Worm (Caenorhabditis elegans) whole organism, young adult: ENCODE measurements around the gene Y41E3.19.

Experiments
- C06A6.2 ChIP-seq: fragments of 200-800 bp; sonication (Bioruptor generic); conservative IDR thresholded peaks from 2 replicates; pipeline ENCODE4 v1.3.6; 2022; ENCODE audit warnings: missing genetic modification characterization, missing compliant biosample characterization
- F37B4.10 ChIP-seq: fragments of 200-800 bp; sonication (Bioruptor generic); IDR thresholded peaks from 2 replicates; pipeline ENCODE4 v1.3.6; 2022; ENCODE audit warnings: missing genetic modification characterization, missing compliant biosample characterization
- F57C9.4 ChIP-seq: sonication (generic microtip); optimal IDR thresholded peaks from 2 replicates; lab custom pipeline; 2017; ENCODE audit warnings: mild to moderate bottlenecking, missing genetic modification characterization, missing compliant biosample characterization
- Y79H2A.3 ChIP-seq: fragments of 200-800 bp; sonication (Bioruptor generic); conservative IDR thresholded peaks from 2 replicates; pipeline ENCODE4 v1.3.6; 2022; ENCODE audit warnings: missing genetic modification reagents, missing genetic modification characterization, missing compliant biosample characterization
- ZK185.1 ChIP-seq: sonication (generic microtip); optimal IDR thresholded peaks from 2 replicates; lab custom pipeline; 2016; ENCODE audit warnings: mild to moderate bottlenecking, missing genetic modification characterization, missing compliant biosample characterization; ENCODE audit not compliant: poor library complexity, severe bottlenecking
- ama-1 ChIP-seq, 3 experiments: fragments of 150-350 bp in 1 of 3; sonication (generic microtip) in 2 of 3; optimal IDR thresholded peaks; 2 replicates each; lab custom pipeline; 2014 to 2018; ENCODE audit warnings: missing biosample characterization in 2 of 3, missing genetic modification characterization in 2 of 3, missing genetic modification reagents in 2 of 3
- attf-5 ChIP-seq: fragments of 200-800 bp; sonication (Bioruptor generic); optimal IDR thresholded peaks from 2 replicates; lab custom pipeline; 2018; ENCODE audit warnings: mild to moderate bottlenecking, missing genetic modification characterization, missing compliant biosample characterization
- cebp-2 ChIP-seq: fragments of 200-800 bp; sonication (Bioruptor generic); IDR thresholded peaks from 2 replicates; pipeline ENCODE4 v1.3.6; 2022; ENCODE audit warnings: missing genetic modification characterization, missing compliant biosample characterization
- ceh-100 ChIP-seq: fragments of 200-800 bp; sonication (Bioruptor generic); IDR thresholded peaks from 2 replicates; pipeline ENCODE4 v1.3.6; 2022; ENCODE audit warnings: missing genetic modification reagents, missing genetic modification characterization, missing compliant biosample characterization
- ceh-91 ChIP-seq: fragments of 200-800 bp; sonication (Bioruptor generic); IDR thresholded peaks from 2 replicates; pipeline ENCODE4 v1.3.6; 2022; ENCODE audit warnings: missing genetic modification reagents, missing genetic modification characterization, missing compliant biosample characterization
- chd-7 ChIP-seq: sonication (generic microtip); optimal IDR thresholded peaks from 2 replicates; lab custom pipeline; 2016; ENCODE audit warnings: mild to moderate bottlenecking, missing genetic modification characterization, moderate library complexity, missing compliant biosample characterization
- dox-1 ChIP-seq: fragments of 200-800 bp; sonication (Bioruptor generic); IDR thresholded peaks from 2 replicates; pipeline ENCODE4 v1.3.6; 2022; ENCODE audit warnings: missing genetic modification reagents, missing genetic modification characterization, missing compliant biosample characterization
- dpl-1 ChIP-seq: fragments of 150-350 bp; optimal IDR thresholded peaks from 2 replicates; lab custom pipeline; 2014; ENCODE audit warnings: missing biosample characterization, missing genetic modification reagents, missing genetic modification characterization
- egl-18 ChIP-seq: fragments of 200-800 bp; sonication (Bioruptor generic); IDR thresholded peaks from 2 replicates; pipeline ENCODE4 v1.3.6; 2022; ENCODE audit warnings: missing genetic modification reagents, missing genetic modification characterization, missing compliant biosample characterization
- egl-44 ChIP-seq: fragments of 200-800 bp; sonication (Bioruptor generic); IDR thresholded peaks from 2 replicates; pipeline ENCODE4 v1.3.6; 2022; ENCODE audit warnings: missing genetic modification reagents, missing genetic modification characterization, missing compliant biosample characterization
- ekl-4 ChIP-seq: fragments of 200-800 bp; sonication (Bioruptor generic); IDR thresholded peaks from 2 replicates; pipeline ENCODE4 v1.3.6; 2022; ENCODE audit warnings: missing genetic modification reagents, missing genetic modification characterization, missing compliant biosample characterization
- ets-4 ChIP-seq: fragments of 200-800 bp; sonication (Bioruptor generic); optimal IDR thresholded peaks from 2 replicates; lab custom pipeline; 2018; ENCODE audit warnings: mild to moderate bottlenecking, missing genetic modification characterization, missing compliant biosample characterization
- let-607 ChIP-seq, 2 experiments: fragments of 200-800 bp in 1 of 2; sonication (Bioruptor generic) in 1 of 2; sonication (generic microtip) in 1 of 2; optimal IDR thresholded peaks; 2 replicates each; lab custom pipeline; 2016 to 2018; ENCODE audit warnings: mild to moderate bottlenecking in 2 of 2, missing compliant biosample characterization in 2 of 2, missing genetic modification characterization in 2 of 2, moderate library complexity in 2 of 2, missing genotype in 1 of 2
- lin-26 ChIP-seq: fragments of 200-800 bp; sonication (Bioruptor generic); IDR thresholded peaks from 2 replicates; pipeline ENCODE4 v1.3.6; 2022; ENCODE audit warnings: missing genetic modification reagents, missing genetic modification characterization, missing compliant biosample characterization
- lsl-1 ChIP-seq: fragments of 200-800 bp; sonication (Bioruptor generic); optimal IDR thresholded peaks from 2 replicates; lab custom pipeline; 2018; ENCODE audit warnings: mild to moderate bottlenecking, missing genetic modification characterization, moderate library complexity, missing compliant biosample characterization
- lsy-27 ChIP-seq: sonication (generic microtip); optimal IDR thresholded peaks from 2 replicates; lab custom pipeline; 2017; ENCODE audit warnings: missing genetic modification characterization, mild to moderate bottlenecking, missing compliant biosample characterization, antibody characterized with exemption, missing genotype, borderline replicate concordance; ENCODE audit not compliant: insufficient read depth
- madf-3 ChIP-seq: fragments of 200-800 bp; sonication (Bioruptor generic); IDR thresholded peaks from 2 replicates; pipeline ENCODE4 v1.3.6; 2022; ENCODE audit warnings: missing genetic modification reagents, missing genetic modification characterization, missing compliant biosample characterization
- nfyb-1 ChIP-seq: fragments of 200-800 bp; sonication (Bioruptor generic); IDR thresholded peaks from 2 replicates; pipeline ENCODE4 v1.3.6; 2022; ENCODE audit warnings: missing genetic modification reagents, missing genetic modification characterization, missing compliant biosample characterization
- pbrm-1 ChIP-seq: fragments of 200-800 bp; sonication (Bioruptor generic); IDR thresholded peaks from 2 replicates; pipeline ENCODE4 v1.3.6; 2022; ENCODE audit warnings: missing genetic modification reagents, missing genetic modification characterization, missing compliant biosample characterization
- rec-8 ChIP-seq, 2 experiments: sonication (generic microtip); optimal IDR thresholded peaks; 2 replicates each; lab custom pipeline; 2016; ENCODE audit warnings: mild to moderate bottlenecking in 2 of 2, missing genetic modification characterization in 2 of 2, missing genetic modification reagents in 2 of 2, missing genotype in 2 of 2, missing biosample characterization in 1 of 2, missing compliant biosample characterization in 1 of 2, moderate library complexity in 1 of 2
- sdz-38 ChIP-seq: sonication (generic microtip); optimal IDR thresholded peaks from 2 replicates; lab custom pipeline; 2016; ENCODE audit warnings: missing genotype, missing genetic modification characterization, missing compliant biosample characterization
- somi-1 ChIP-seq: fragments of 200-800 bp; sonication (Bioruptor generic); optimal IDR thresholded peaks from 2 replicates; lab custom pipeline; 2018; ENCODE audit warnings: mild to moderate bottlenecking, missing genetic modification characterization, missing compliant biosample characterization
- tbp1 ChIP-seq: fragments of 200-800 bp; sonication (Bioruptor generic); optimal IDR thresholded peaks from 2 replicates; lab custom pipeline; 2018; ENCODE audit warnings: mild to moderate bottlenecking, missing genetic modification characterization, missing compliant biosample characterization
- zfh-2 ChIP-seq: fragments of 200-800 bp; sonication (Bioruptor generic); conservative IDR thresholded peaks from 2 replicates; pipeline ENCODE4 v1.3.6; 2022; ENCODE audit warnings: missing genetic modification reagents, missing genetic modification characterization, missing compliant biosample characterization
- ztf-25 ChIP-seq: fragments of 200-800 bp; sonication (Bioruptor generic); IDR thresholded peaks from 2 replicates; pipeline ENCODE4 v1.3.6; 2022; ENCODE audit warnings: missing genetic modification reagents, missing genetic modification characterization, missing compliant biosample characterization
- ztf-28 ChIP-seq: fragments of 200-800 bp; sonication (Bioruptor generic); IDR thresholded peaks from 2 replicates; pipeline ENCODE4 v1.3.6; 2022; ENCODE audit warnings: missing genetic modification reagents, missing genetic modification characterization, missing compliant biosample characterization
- ztf-6 ChIP-seq: fragments of 200-800 bp; sonication (Bioruptor generic); IDR thresholded peaks from 2 replicates; pipeline ENCODE4 v1.3.6; 2022; ENCODE audit warnings: missing genetic modification reagents, missing genetic modification characterization, missing compliant biosample characterization

Y41E3.19 gene

DNA sequence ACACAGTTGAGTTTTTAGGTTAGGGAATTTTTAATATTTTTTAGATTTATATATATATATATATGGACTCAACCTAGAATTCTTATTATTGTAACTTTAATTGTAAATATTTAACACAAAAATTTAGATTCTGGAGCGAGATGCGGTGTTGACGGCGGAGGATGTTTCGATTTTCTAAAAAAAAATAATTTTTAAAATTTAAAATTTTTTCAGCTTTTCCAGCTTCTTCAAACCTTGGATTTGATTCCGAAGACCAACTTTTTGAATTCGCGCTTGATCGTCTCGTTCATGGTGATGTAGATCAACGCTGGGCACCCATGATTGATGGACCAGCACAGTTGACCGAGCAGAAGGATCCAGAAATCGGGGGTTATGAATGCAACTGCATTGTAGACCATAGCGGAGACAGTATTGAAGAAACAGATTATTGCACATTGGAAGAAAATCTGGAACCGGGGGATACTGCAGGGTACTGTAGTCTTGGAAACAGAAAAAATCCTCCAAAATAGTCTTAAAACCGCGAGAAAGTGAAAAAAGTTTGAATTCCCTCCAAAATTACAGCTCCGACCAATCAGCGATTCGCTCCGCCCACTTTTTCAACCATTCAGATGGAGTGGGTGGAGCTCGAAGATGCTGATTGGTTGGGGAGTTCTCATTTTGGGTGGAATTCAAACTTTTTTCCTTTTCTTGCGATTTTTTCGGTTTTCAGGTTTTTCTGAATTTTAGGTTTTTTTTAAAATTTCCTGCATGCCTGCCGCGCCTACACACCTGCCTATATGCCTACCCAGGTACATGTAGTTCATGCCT, 6.4 kb upstream of the Y41E3.19 start (continued):
- peak in 1 of 2 experiments; percentile 24 for TF ChIP-seq rec-8 (tag; optimal IDR thresholded peaks at IDR 0.05; lab: Kevin White, UChicago)
- no peak for TF ChIP-seq egl-44 (GFP tag; lab: Robert Waterston, UW)
- TF ChIP-seq F37B4.10 (GFP tag; lab: Robert Waterston, UW), result no peak
- no peak for TF ChIP-seq egl-18 (GFP tag; lab: Robert Waterston, UW)
- TF ChIP-seq chd-7 (tag; lab: Kevin White, UChicago), result peak; percentile 76
- no peak for TF ChIP-seq ama-1 (optimal IDR thresholded peaks at IDR 0.05; lab: Kevin White, UChicago)
- peak in 1 of 2 experiments; percentile 32 for TF ChIP-seq ama-1 (GFP tag; optimal IDR thresholded peaks at IDR 0.05; lab: Kevin White, UChicago)
- TF ChIP-seq dpl-1, result no peak
- no peak for TF ChIP-seq pbrm-1 (GFP tag; lab: Robert Waterston, UW)
- TF ChIP-seq Y79H2A.3 (GFP tag; lab: Robert Waterston, UW), result 0 out of 2 replicates have a peak, but pooled peaks have one; percentile 21
- peak in 1 of 2 experiments; percentile 9 for TF ChIP-seq let-607 (tag; optimal IDR thresholded peaks at IDR 0.05; lab: Kevin White, UChicago)
- no peak for TF ChIP-seq ztf-28 (GFP tag; lab: Robert Waterston, UW)
- no peak for TF ChIP-seq ztf-6 (GFP tag; lab: Robert Waterston, UW)
- no peak for TF ChIP-seq ZK185.1 (tag; lab: Kevin White, UChicago)
- no peak; the same call in 1 of the 2 replicates for TF ChIP-seq madf-3 (GFP tag; lab: Robert Waterston, UW)
- no peak for TF ChIP-seq lin-26 (GFP tag; lab: Robert Waterston, UW)
- TF ChIP-seq lsy-27, result no peak
- no peak for TF ChIP-seq ceh-91 (GFP tag; lab: Robert Waterston, UW)
- no peak for TF ChIP-seq C06A6.2 (GFP tag; lab: Robert Waterston, UW)
- TF ChIP-seq sdz-38, result no peak

DNA sequence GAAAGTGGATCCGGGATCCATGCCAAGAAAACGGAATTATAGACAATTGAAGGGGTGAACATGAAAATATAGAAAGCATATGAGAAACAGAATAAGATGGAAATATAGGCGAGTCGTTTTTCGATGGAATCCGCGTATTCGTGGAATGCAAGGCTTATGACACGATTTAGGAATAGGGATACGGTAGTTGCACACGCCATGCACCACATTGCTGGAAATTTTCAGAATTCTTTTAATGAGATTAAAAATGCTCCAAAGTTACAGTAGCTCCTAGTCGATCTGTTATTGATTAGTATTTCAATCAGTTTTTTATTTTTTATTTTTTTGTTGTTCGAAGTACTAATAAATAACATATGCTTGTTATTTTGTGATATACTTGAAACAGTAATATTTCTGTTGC, 4.9 kb upstream of the Y41E3.19 start:
- TF ChIP-seq ekl-4 (GFP tag; lab: Robert Waterston, UW) (no peak), cebp-2 (GFP tag; lab: Robert Waterston, UW) (0 out of 2 replicates have a peak, but pooled peaks have one; percentile 61), lin-26 (GFP tag; lab: Robert Waterston, UW) (no peak)
- TF ChIP-seq, all 124 proteins: peak for 1

DNA sequence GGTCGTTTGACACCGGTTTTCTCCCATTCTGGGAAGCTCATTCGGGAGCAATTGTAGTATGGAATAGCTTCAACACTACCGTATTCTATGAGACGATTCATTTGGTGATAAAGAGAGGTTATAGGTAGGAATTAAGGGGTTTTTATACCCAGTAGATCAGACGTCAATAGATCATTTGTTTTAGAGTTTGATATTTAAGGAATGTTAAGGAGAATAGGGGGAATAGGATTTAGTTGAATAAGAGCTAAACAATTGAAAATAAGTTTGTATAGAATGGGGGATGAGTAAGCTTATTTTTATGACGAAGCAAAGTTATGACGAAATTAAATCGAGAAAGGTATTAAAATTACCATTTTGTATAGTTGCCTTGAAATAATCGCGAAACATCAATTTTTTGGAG, 2.7 kb upstream of the Y41E3.19 start, which contains the start of gene srt-47:
srt-47 (minus strand) TSS at position 101 of the 400 bp plus-strand sequence.
- no peak for TF ChIP-seq zfh-2 (GFP tag; lab: Robert Waterston, UW)
- TF ChIP-seq ceh-100 (GFP tag; lab: Robert Waterston, UW), result no peak
- no peak for TF ChIP-seq egl-44 (GFP tag; lab: Robert Waterston, UW)
- TF ChIP-seq dpl-1, result no peak
- no peak for TF ChIP-seq lin-26 (GFP tag; lab: Robert Waterston, UW)
- no peak for TF ChIP-seq attf-5 (GFP tag; lab: Kevin White, UChicago)
- no peak for TF ChIP-seq lsy-27
- TF ChIP-seq dox-1 (GFP tag; lab: Robert Waterston, UW), result no peak
- no peak for TF ChIP-seq tbp1 (GFP tag; lab: Kevin White, UChicago)
- no peak for TF ChIP-seq nfyb-1
- TF ChIP-seq lsl-1 (GFP tag; lab: Kevin White, UChicago), result no peak
- TF ChIP-seq ztf-25 (GFP tag; lab: Robert Waterston, UW), result no peak
- no peak for TF ChIP-seq F57C9.4 (tag; lab: Kevin White, UChicago)
- TF ChIP-seq ets-4 (GFP tag; lab: Kevin White, UChicago), result no peak
- no peak for TF ChIP-seq somi-1 (GFP tag; lab: Kevin White, UChicago)
